Fruit fly (Drosophila melanogaster) whole organism, embryonic: ENCODE measurements around the gene CG7912.

Experiments
- Abd-B ChIP-seq: fragments of 200-800 bp; sonication (Bioruptor generic); optimal IDR thresholded peaks from 2 replicates; lab custom pipeline; 2018; ENCODE audit warnings: missing biosample characterization, mild to moderate bottlenecking, missing genetic modification characterization, moderate library complexity
- Adf1 ChIP-seq: fragments of 200-800 bp; sonication (Bioruptor generic); IDR thresholded peaks from 2 replicates; pipeline ENCODE4 v1.3.6; 2022; ENCODE audit warnings: missing biosample characterization, missing genetic modification characterization
- BEAF-32 ChIP-seq: fragments of 200-800 bp; sonication (Bioruptor generic); optimal IDR thresholded peaks from 3 replicates; lab custom pipeline; 2017; ENCODE audit warnings: missing biosample characterization, missing genetic modification characterization, mild to moderate bottlenecking, moderate library complexity, missing genetic modification reagents
- CG10565 ChIP-seq: fragments of 200-800 bp; sonication (Bioruptor generic); optimal IDR thresholded peaks from 3 replicates; lab custom pipeline; 2016; ENCODE audit warnings: missing biosample characterization, mild to moderate bottlenecking, missing genetic modification characterization
- CG13123 ChIP-seq: fragments of 200-800 bp; sonication (Bioruptor generic); optimal IDR thresholded peaks from 2 replicates; lab custom pipeline; 2016; ENCODE audit warnings: missing biosample characterization, missing genetic modification characterization
- CG14860 ChIP-seq: fragments of 200-800 bp; sonication (Bioruptor generic); IDR thresholded peaks from 3 replicates; pipeline ENCODE4 v1.3.6; 2022; ENCODE audit warnings: missing biosample characterization, missing genetic modification characterization; ENCODE audit not compliant: partially characterized antibody
- CG15479 ChIP-seq: fragments of 200-800 bp; sonication (Bioruptor generic); optimal IDR thresholded peaks from 3 replicates; lab custom pipeline; 2019; ENCODE audit warnings: missing biosample characterization, mild to moderate bottlenecking, missing genetic modification characterization, moderate library complexity
- CG3065 ChIP-seq: fragments of 200-800 bp; sonication (Bioruptor generic); optimal IDR thresholded peaks from 2 replicates; lab custom pipeline; 2016; ENCODE audit warnings: missing biosample characterization, missing genetic modification characterization
- CG31224 ChIP-seq: fragments of 200-800 bp; sonication (Bioruptor generic); IDR thresholded peaks from 2 replicates; pipeline ENCODE4 v1.3.6; 2022; ENCODE audit warnings: missing biosample characterization, missing genetic modification characterization
- CG3838 ChIP-seq: fragments of 200-800 bp; sonication (Bioruptor generic); optimal IDR thresholded peaks from 3 replicates; lab custom pipeline; 2016; ENCODE audit warnings: missing biosample characterization, missing genetic modification characterization
- CG5953 ChIP-seq: fragments of 200-800 bp; sonication (Bioruptor generic); IDR thresholded peaks from 2 replicates; pipeline ENCODE4 v1.3.6; 2022; ENCODE audit warnings: missing biosample characterization, missing genetic modification characterization
- CG6791 ChIP-seq: fragments of 200-800 bp; sonication (Bioruptor generic); IDR thresholded peaks from 3 replicates; pipeline ENCODE4 v1.3.6; 2022; ENCODE audit warnings: missing biosample characterization, missing genetic modification characterization; ENCODE audit not compliant: partially characterized antibody
- CG6854 ChIP-seq: fragments of 200-800 bp; sonication (Bioruptor generic); optimal IDR thresholded peaks from 3 replicates; lab custom pipeline; 2017; ENCODE audit warnings: missing biosample characterization, mild to moderate bottlenecking, missing genetic modification characterization
- CG7271 ChIP-seq: fragments of 200-800 bp; sonication (Bioruptor generic); optimal IDR thresholded peaks from 2 replicates; lab custom pipeline; 2018; ENCODE audit warnings: missing biosample characterization, mild to moderate bottlenecking, missing genetic modification characterization, moderate library complexity
- CG8765 ChIP-seq: fragments of 200-800 bp; sonication (Bioruptor generic); IDR thresholded peaks from 2 replicates; pipeline ENCODE4 v1.3.6; 2022; ENCODE audit warnings: missing biosample characterization, missing genetic modification characterization
- CG9932 ChIP-seq: fragments of 200-800 bp; sonication (Bioruptor generic); IDR thresholded peaks from 2 replicates; pipeline ENCODE4 v1.3.6; 2022; ENCODE audit warnings: missing biosample characterization, missing genetic modification characterization
- Drgx ChIP-seq: fragments of 200-800 bp; sonication (Bioruptor generic); IDR thresholded peaks from 2 replicates; pipeline ENCODE4 v1.3.6; 2022; ENCODE audit warnings: missing biosample characterization, missing genetic modification characterization
- Eip74EF ChIP-seq, 2 experiments: fragments of 200-800 bp in 1 of 2; fragments of >200 bp in 1 of 2; sonication (Bioruptor generic) in 1 of 2; optimal IDR thresholded peaks; 2 replicates each; lab custom pipeline; 2017 to 2019; ENCODE audit warnings: missing biosample characterization in 2 of 2, missing genetic modification characterization in 2 of 2, mild to moderate bottlenecking in 1 of 2, moderate library complexity in 1 of 2
- Elba2 ChIP-seq: fragments of 200-800 bp; sonication (Bioruptor generic); optimal IDR thresholded peaks from 3 replicates; lab custom pipeline; 2016; ENCODE audit warnings: missing biosample characterization, missing genetic modification characterization
- Ets65A ChIP-seq: fragments of 200-800 bp; sonication (Bioruptor generic); peaks from one replicate; lab custom pipeline; 2016; ENCODE audit warnings: missing biosample characterization, missing genetic modification characterization
- Ets97D ChIP-seq: fragments of 200-800 bp; sonication (Bioruptor generic); optimal IDR thresholded peaks from 3 replicates; lab custom pipeline; 2016; ENCODE audit warnings: missing biosample characterization, missing genetic modification characterization
- Fer2 ChIP-seq: fragments of 200-800 bp; sonication (Bioruptor generic); optimal IDR thresholded peaks from 2 replicates; lab custom pipeline; 2018; ENCODE audit warnings: missing biosample characterization, mild to moderate bottlenecking, missing genetic modification characterization, moderate library complexity
- HLH3B ChIP-seq: fragments of 200-800 bp; sonication (Bioruptor generic); IDR thresholded peaks from 2 replicates; pipeline ENCODE4 v1.3.6; 2022; ENCODE audit warnings: missing biosample characterization, missing genetic modification characterization
- Pdp1 ChIP-seq, 2 experiments: fragments of 200-800 bp; sonication (Bioruptor generic); optimal IDR thresholded peaks; 3 replicates each; lab custom pipeline; 2016; ENCODE audit warnings: missing biosample characterization in 2 of 2, missing genetic modification characterization in 2 of 2, mild to moderate bottlenecking in 1 of 2, moderate library complexity in 1 of 2
- Six4 ChIP-seq: fragments of 200-800 bp; sonication (Bioruptor generic); optimal IDR thresholded peaks from 2 replicates; lab custom pipeline; 2016; ENCODE audit warnings: missing biosample characterization, missing genetic modification characterization
- Sox100B ChIP-seq: fragments of 200-800 bp; sonication (Bioruptor generic); optimal IDR thresholded peaks from 3 replicates; lab custom pipeline; 2018; ENCODE audit warnings: missing biosample characterization, mild to moderate bottlenecking, missing genetic modification characterization
- Sry-β ChIP-seq: fragments of 200-800 bp; sonication (Bioruptor generic); optimal IDR thresholded peaks from 2 replicates; lab custom pipeline; 2018; ENCODE audit warnings: missing biosample characterization, mild to moderate bottlenecking, missing genetic modification characterization, moderate library complexity
- ab ChIP-seq: fragments of 200-800 bp; sonication (Bioruptor generic); optimal IDR thresholded peaks from 2 replicates; lab custom pipeline; 2016; ENCODE audit warnings: missing biosample characterization, missing genetic modification characterization
- az2 ChIP-seq: fragments of 200-800 bp; sonication (Bioruptor generic); optimal IDR thresholded peaks from 3 replicates; lab custom pipeline; 2016; ENCODE audit warnings: missing biosample characterization, missing genetic modification characterization
- bigmax ChIP-seq: fragments of 200-800 bp; sonication (Bioruptor generic); optimal IDR thresholded peaks from 2 replicates; lab custom pipeline; 2018; ENCODE audit warnings: missing biosample characterization, mild to moderate bottlenecking, missing genetic modification characterization
- bsh ChIP-seq, 2 experiments: fragments of 200-800 bp; sonication (Bioruptor generic); optimal IDR thresholded peaks; 2 replicates each; lab custom pipeline; 2017 to 2018; ENCODE audit warnings: mild to moderate bottlenecking in 2 of 2, missing biosample characterization in 2 of 2, missing genetic modification characterization in 2 of 2, moderate library complexity in 1 of 2
- cg ChIP-seq: fragments of 200-800 bp; sonication (Bioruptor generic); optimal IDR thresholded peaks from 3 replicates; lab custom pipeline; 2019; ENCODE audit warnings: missing biosample characterization, mild to moderate bottlenecking, missing genetic modification characterization, moderate library complexity
- ci ChIP-seq: fragments of 200-800 bp; sonication (Bioruptor generic); IDR thresholded peaks from 3 replicates; pipeline ENCODE4 v1.3.6; 2022; ENCODE audit warnings: missing biosample characterization, missing genetic modification characterization
- dpn ChIP-seq, 2 experiments: fragments of 200-800 bp; sonication (Bioruptor generic); optimal IDR thresholded peaks; 3 replicates each; lab custom pipeline; 2016; ENCODE audit warnings: missing biosample characterization in 2 of 2, missing genetic modification characterization in 2 of 2
- eyg ChIP-seq: fragments of 200-800 bp; sonication (Bioruptor generic); optimal IDR thresholded peaks from 3 replicates; lab custom pipeline; 2016; ENCODE audit warnings: missing biosample characterization, missing genetic modification characterization
- fru ChIP-seq: fragments of >200 bp; optimal IDR thresholded peaks from 2 replicates; lab custom pipeline; 2017
- grn ChIP-seq: fragments of 200-800 bp; sonication (Bioruptor generic); optimal IDR thresholded peaks from 3 replicates; lab custom pipeline; 2017; ENCODE audit warnings: missing biosample characterization, missing genetic modification characterization
- gro ChIP-seq: fragments of 200-800 bp; sonication (Bioruptor generic); optimal IDR thresholded peaks from 2 replicates; lab custom pipeline; 2016; ENCODE audit warnings: missing biosample characterization, missing genetic modification characterization
- hbn ChIP-seq: fragments of 200-800 bp; sonication (Bioruptor generic); IDR thresholded peaks from 2 replicates; pipeline ENCODE4 v1.3.6; 2022; ENCODE audit warnings: missing biosample characterization, missing genetic modification characterization; ENCODE audit not compliant: partially characterized antibody
- lmd ChIP-seq: fragments of 200-800 bp; sonication (Bioruptor generic); IDR thresholded peaks from 2 replicates; pipeline ENCODE4 v1.3.6; 2022; ENCODE audit warnings: missing biosample characterization, missing genetic modification characterization
- lola ChIP-seq, 3 experiments: fragments of >200 bp in 2 of 3; fragments of 200-800 bp in 1 of 3; sonication (Bioruptor generic) in 1 of 3; optimal IDR thresholded peaks; 2 replicates each; lab custom pipeline; 2017 to 2019; ENCODE audit warnings: missing biosample characterization in 3 of 3, missing genetic modification characterization in 3 of 3, mild to moderate bottlenecking in 1 of 3, moderate library complexity in 1 of 3
- lov ChIP-seq, 2 experiments: fragments of 200-800 bp in 1 of 2; fragments of >200 bp in 1 of 2; sonication (Bioruptor generic) in 1 of 2; IDR thresholded peaks in 1 of 2; optimal IDR thresholded peaks in 1 of 2; 2 replicates in 1 of 2; 3 replicates in 1 of 2; pipeline versions ENCODE4 v1.3.6 to Lab custom; 2017 to 2022; ENCODE audit warnings: missing biosample characterization in 1 of 2, missing genetic modification characterization in 1 of 2
- nom ChIP-seq: fragments of 200-800 bp; sonication (Bioruptor generic); optimal IDR thresholded peaks from 2 replicates; lab custom pipeline; 2017; ENCODE audit warnings: missing biosample characterization, missing genetic modification characterization, mild to moderate bottlenecking, moderate library complexity, missing genetic modification reagents
- sens ChIP-seq: fragments of 200-800 bp; sonication (Bioruptor generic); peaks from one replicate; lab custom pipeline; 2016; ENCODE audit warnings: missing biosample characterization, missing genetic modification characterization
- sug ChIP-seq: fragments of 200-800 bp; optimal IDR thresholded peaks from 2 replicates; lab custom pipeline; 2019; ENCODE audit warnings: missing biosample characterization, mild to moderate bottlenecking, missing genetic modification characterization, moderate library complexity
- tgo ChIP-seq: fragments of 200-800 bp; sonication (Bioruptor generic); IDR thresholded peaks from 3 replicates; pipeline ENCODE4 v1.3.6; 2022; ENCODE audit warnings: missing biosample characterization, missing genetic modification characterization
- tna ChIP-seq: fragments of 200-800 bp; sonication (Bioruptor generic); IDR thresholded peaks from 2 replicates; pipeline ENCODE4 v1.3.6; 2022; ENCODE audit warnings: missing biosample characterization, missing genetic modification characterization; ENCODE audit not compliant: partially characterized antibody
- vfl ChIP-seq: fragments of 200-800 bp; sonication (Bioruptor generic); optimal IDR thresholded peaks from 2 replicates; lab custom pipeline; 2016; ENCODE audit warnings: missing biosample characterization, missing genetic modification characterization
- vnd ChIP-seq: fragments of 200-800 bp; sonication (Bioruptor generic); IDR thresholded peaks from 3 replicates; pipeline ENCODE4 v1.3.6; 2022; ENCODE audit warnings: missing biosample characterization, missing genetic modification characterization; ENCODE audit not compliant: partially characterized antibody

Gene CG7912

DNA sequence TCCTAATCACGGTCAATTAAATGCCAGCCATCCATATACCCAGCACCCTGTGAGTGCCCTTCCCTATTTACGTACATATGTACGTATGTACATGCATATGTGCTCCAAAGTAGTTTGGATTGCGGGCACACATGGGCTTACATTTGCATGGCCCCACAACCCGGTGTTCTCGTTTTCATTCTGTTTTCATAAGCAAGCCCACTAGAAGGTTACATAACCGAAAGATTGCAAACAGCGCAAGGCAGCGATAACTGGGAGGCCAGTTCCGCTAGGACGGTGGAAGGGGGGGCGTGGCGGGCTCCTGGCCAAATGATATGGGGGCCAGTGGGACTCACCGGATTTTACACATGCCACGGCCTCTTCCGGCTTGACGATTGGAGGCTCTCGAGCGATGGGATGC is 5.5 kb upstream of the CG7912 start:
- 0 out of 3 replicates have a peak, but pooled peaks have one; percentile 8 for TF ChIP-seq CG6791
- no peak for TF ChIP-seq Adf1 (GFP tag; lab: Robert Waterston, UW)
- no peak for TF ChIP-seq CG15479
- TF ChIP-seq CG8765 (GFP tag; lab: Robert Waterston, UW) = no peak
- no peak for TF ChIP-seq cg (GFP tag; lab: Kevin White, UChicago)
- no peak for TF ChIP-seq vnd
- no peak for TF ChIP-seq nom (GFP tag; lab: Kevin White, UChicago)
- no peak for TF ChIP-seq az2 (GFP tag; lab: Kevin White, UChicago)
- TF ChIP-seq Ets65A = no peak
- peak; percentile 31 for TF ChIP-seq sug
- no peak for TF ChIP-seq CG13123
- no peak for TF ChIP-seq fru (lab: Kevin White, UChicago)
- no peak for TF ChIP-seq Eip74EF (GFP tag; optimal IDR thresholded peaks at IDR 0.05; lab: Kevin White, UChicago)
- no peak for TF ChIP-seq CG9932 (GFP tag; lab: Robert Waterston, UW)
- no peak for TF ChIP-seq Fer2 (tag; lab: Kevin White, UChicago)
- TF ChIP-seq CG3065 (GFP tag; lab: Kevin White, UChicago) = no peak
- TF ChIP-seq CG31224 (GFP tag; lab: Robert Waterston, UW) = no peak
- TF ChIP-seq tgo (GFP tag; lab: Robert Waterston, UW) = no peak
- no peak for TF ChIP-seq CG6854 (GFP tag; lab: Kevin White, UChicago)
- TF ChIP-seq Pdp1 (GFP tag; optimal IDR thresholded peaks at IDR 0.05; lab: Kevin White, UChicago) = peak in 1 of 2 experiments; percentile 91
- no peak for TF ChIP-seq hbn (GFP tag; lab: Robert Waterston, UW)
- peak; percentile 21; the same call in 1 of the 3 replicates for TF ChIP-seq ci
- TF ChIP-seq Ets97D (GFP tag; lab: Kevin White, UChicago) = no peak

- TF ChIP-seq grn (no peak), bigmax (GFP tag; lab: Kevin White, UChicago) (no peak), CG10565 (GFP tag; lab: Kevin White, UChicago) (no peak), Six4 (GFP tag; lab: Kevin White, UChicago) (no peak), eyg (GFP tag; lab: Kevin White, UChicago) (no peak), lov (optimal IDR thresholded peaks at IDR 0.05; lab: Kevin White, UChicago) (no peak), lov (GFP tag; IDR thresholded peaks at IDR 0.05; lab: Robert Waterston, UW) (no peak), sens (GFP tag; lab: Kevin White, UChicago) (peak; percentile 33), nom (GFP tag; lab: Kevin White, UChicago) (peak; percentile 98), HLH3B (GFP tag; lab: Robert Waterston, UW) (no peak), Drgx (GFP tag; lab: Robert Waterston, UW) (peak; percentile 66), gro (GFP tag; lab: Kevin White, UChicago) (no peak), lola (GFP tag; optimal IDR thresholded peaks at IDR 0.05; lab: Kevin White, UChicago) (no peak), tna (GFP tag; lab: Robert Waterston, UW) (no peak), CG3838 (no peak), bsh (GFP tag; optimal IDR thresholded peaks at IDR 0.05; lab: Kevin White, UChicago) (peak in 1 of 2 experiments; percentile 67), Ets65A (peak; percentile 40), ab (no peak), Elba2 (GFP tag; lab: Kevin White, UChicago) (no peak), Sry-β (no peak), Sox100B (GFP tag; lab: Kevin White, UChicago) (no peak), Abd-B (GFP tag; lab: Kevin White, UChicago) (no peak), CG14860 (no peak), CG7271 (no peak), BEAF-32 (no peak), dpn (GFP tag; optimal IDR thresholded peaks at IDR 0.05; lab: Kevin White, UChicago) (no peak), vfl (GFP tag; lab: Kevin White, UChicago) (no peak), lmd (no peak), CG5953 (no peak)
Measured at dm6 chr3R:30013909-30014308, 4.9 kb upstream of the CG7912 start.
